Fruit fly (Drosophila melanogaster): ENCODE data around the gene Nup35.

The Nup35 gene

dm6 chrX:18645720-18646213, 2.2 kb upstream of the Nup35 start:
- TF ChIP-seq Sin3A (optimal IDR thresholded peaks at IDR 0.05) = no peak
- no peak for TF ChIP-seq psq (optimal IDR thresholded peaks at IDR 0.05)
- no peak for TF ChIP-seq insv (optimal IDR thresholded peaks at IDR 0.05)
- TF ChIP-seq h (optimal IDR thresholded peaks at IDR 0.05) = no peak
- TF ChIP-seq Myc (optimal IDR thresholded peaks at IDR 0.05) = no peak
- TF ChIP-seq ttk (optimal IDR thresholded peaks at IDR 0.05) = no peak

- TF ChIP-seq Myc (optimal IDR thresholded peaks at IDR 0.05) (no peak), insv (optimal IDR thresholded peaks at IDR 0.05) (no peak), ttk (optimal IDR thresholded peaks at IDR 0.05) (no peak), psq (optimal IDR thresholded peaks at IDR 0.05) (no peak), Sin3A (optimal IDR thresholded peaks at IDR 0.05) (no peak), h (optimal IDR thresholded peaks at IDR 0.05) (no peak)
These were observed 905 bp upstream of the Nup35 start, which contains the start of gene Rip11 for dm6 chrX:18646855-18647699. Gene Rip11, minus strand, starts transcription at chrX:18647648.

DNA sequence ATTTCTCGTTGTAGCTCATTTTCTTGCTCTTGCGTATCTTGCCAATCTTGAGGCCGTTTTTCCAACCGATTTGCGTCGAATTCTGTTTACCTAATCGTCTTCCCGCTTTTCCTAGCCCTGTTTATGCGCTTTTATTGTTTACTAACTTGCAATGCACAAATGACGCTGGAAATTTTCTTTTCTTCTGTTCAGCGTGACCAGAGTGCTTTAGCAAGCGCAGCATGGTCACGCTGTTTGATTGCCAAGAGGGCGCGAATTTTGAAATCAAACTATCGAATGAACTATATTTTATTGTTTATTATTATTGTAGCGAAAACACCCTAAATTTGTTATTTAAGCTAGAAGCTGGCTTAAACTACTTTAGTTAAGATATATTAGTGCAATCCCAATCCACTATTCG, 2.3 kb downstream of the Nup35 start, which contains the start of gene Hou:
Gene Hou (minus strand): TSS at position 193 of the 400 bp plus-strand sequence.
- TF ChIP-seq ttk (optimal IDR thresholded peaks at IDR 0.05) = no peak
- TF ChIP-seq h (optimal IDR thresholded peaks at IDR 0.05) = no peak
- TF ChIP-seq Myc (optimal IDR thresholded peaks at IDR 0.05) = no peak
- TF ChIP-seq psq (optimal IDR thresholded peaks at IDR 0.05) = no peak
- TF ChIP-seq insv (optimal IDR thresholded peaks at IDR 0.05) = no peak
- TF ChIP-seq Sin3A (optimal IDR thresholded peaks at IDR 0.05) = no peak

dm6 chrX:18652879-18653278, 4.9 kb downstream of the Nup35 start, which contains the start of gene Ing3:
Gene Ing3, minus strand, starts transcription at chrX:18653091.
- TF ChIP-seq ttk (optimal IDR thresholded peaks at IDR 0.05) (no peak), insv (optimal IDR thresholded peaks at IDR 0.05) (no peak), Myc (optimal IDR thresholded peaks at IDR 0.05) (no peak), Sin3A (optimal IDR thresholded peaks at IDR 0.05) (no peak), h (optimal IDR thresholded peaks at IDR 0.05) (no peak), psq (optimal IDR thresholded peaks at IDR 0.05) (no peak)

DNA sequence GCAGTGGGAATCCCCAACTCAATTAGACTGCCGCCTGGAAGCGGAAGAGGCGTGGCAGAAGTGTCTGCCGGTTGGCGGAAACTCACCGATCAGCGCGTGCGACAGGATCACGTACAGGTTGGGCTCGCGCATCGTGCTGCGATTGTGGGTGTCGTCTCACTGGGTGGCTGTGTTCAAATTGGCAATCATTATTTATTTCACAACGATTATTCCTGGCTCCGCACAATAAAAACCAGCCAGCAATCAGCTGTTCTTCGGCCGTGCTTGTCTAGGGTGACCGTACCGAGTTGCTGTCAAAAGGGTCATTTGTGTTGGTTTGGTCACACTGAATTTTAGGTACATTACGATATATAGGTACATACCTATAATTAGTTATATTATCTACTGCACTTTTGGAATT, 9.0 kb downstream of the Nup35 start, which contains the start of gene CG6659:
Gene CG6659 (minus strand): TSS at position 275 of the 400 bp plus-strand sequence.
- TF ChIP-seq insv (optimal IDR thresholded peaks at IDR 0.05) (no peak), Sin3A (optimal IDR thresholded peaks at IDR 0.05) (no peak), ttk (optimal IDR thresholded peaks at IDR 0.05) (no peak), Myc (optimal IDR thresholded peaks at IDR 0.05) (no peak), psq (optimal IDR thresholded peaks at IDR 0.05) (no peak), h (optimal IDR thresholded peaks at IDR 0.05) (no peak)

DNA sequence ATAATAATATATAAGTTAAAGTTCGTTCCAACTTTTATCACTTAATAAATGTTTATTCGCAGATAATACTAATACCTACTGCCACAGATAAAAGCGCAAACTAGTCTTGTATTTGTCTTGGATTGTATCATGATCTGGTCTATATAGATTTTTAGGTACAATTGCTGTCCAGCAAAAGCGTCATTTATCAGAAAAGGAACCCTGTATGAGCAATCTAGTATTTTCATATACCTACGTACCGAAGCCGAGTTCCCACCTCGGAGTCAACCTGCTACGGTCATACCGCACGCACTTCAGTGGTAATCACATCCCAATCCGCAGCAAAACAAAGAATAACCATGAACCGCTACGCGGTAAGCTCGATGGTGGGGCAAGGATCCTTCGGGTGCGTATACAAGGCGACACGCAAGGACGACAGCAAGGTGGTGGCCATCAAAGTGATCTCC, 9.5 kb downstream of the Nup35 start, which contains the start of gene fu:
Gene fu (plus strand): TSS at position 254 of the 446 bp plus-strand sequence.
- TF ChIP-seq insv (optimal IDR thresholded peaks at IDR 0.05) (no peak), Myc (optimal IDR thresholded peaks at IDR 0.05) (no peak)

- TF ChIP-seq psq (optimal IDR thresholded peaks at IDR 0.05) (no peak), Myc (optimal IDR thresholded peaks at IDR 0.05) (no peak), ttk (optimal IDR thresholded peaks at IDR 0.05) (no peak), insv (optimal IDR thresholded peaks at IDR 0.05) (no peak)
These were observed 14.1 kb downstream of the Nup35 start, which contains the start of gene CG6696 for dm6 chrX:18662053-18662452. Gene CG6696, minus strand, starts transcription at chrX:18662153.

DNA sequence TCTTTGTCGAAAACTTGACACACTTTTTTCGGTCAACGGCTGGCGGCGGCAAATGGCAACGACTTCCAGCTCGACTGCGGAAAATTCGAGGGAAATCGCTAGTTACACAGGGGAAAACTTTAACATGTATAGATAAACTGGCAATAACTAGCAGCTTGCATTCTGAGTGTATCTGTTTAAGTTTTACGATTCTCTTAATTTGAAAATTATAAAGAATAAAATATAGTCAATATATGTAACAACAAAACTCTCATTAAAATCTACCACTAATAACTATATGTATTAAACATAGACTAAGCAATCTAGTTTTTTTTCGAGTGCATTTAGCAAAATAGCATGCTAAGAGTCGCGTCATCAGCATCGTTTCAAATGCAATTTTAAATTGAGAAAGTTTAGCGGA, 15.4 kb downstream of the Nup35 start:
- no peak for TF ChIP-seq Myc (optimal IDR thresholded peaks at IDR 0.05)
- TF ChIP-seq ttk (optimal IDR thresholded peaks at IDR 0.05) = no peak
- TF ChIP-seq insv (optimal IDR thresholded peaks at IDR 0.05) = no peak
- no peak for TF ChIP-seq Sin3A (optimal IDR thresholded peaks at IDR 0.05)
- no peak for TF ChIP-seq h (optimal IDR thresholded peaks at IDR 0.05)
- TF ChIP-seq psq (optimal IDR thresholded peaks at IDR 0.05) = no peak

DNA sequence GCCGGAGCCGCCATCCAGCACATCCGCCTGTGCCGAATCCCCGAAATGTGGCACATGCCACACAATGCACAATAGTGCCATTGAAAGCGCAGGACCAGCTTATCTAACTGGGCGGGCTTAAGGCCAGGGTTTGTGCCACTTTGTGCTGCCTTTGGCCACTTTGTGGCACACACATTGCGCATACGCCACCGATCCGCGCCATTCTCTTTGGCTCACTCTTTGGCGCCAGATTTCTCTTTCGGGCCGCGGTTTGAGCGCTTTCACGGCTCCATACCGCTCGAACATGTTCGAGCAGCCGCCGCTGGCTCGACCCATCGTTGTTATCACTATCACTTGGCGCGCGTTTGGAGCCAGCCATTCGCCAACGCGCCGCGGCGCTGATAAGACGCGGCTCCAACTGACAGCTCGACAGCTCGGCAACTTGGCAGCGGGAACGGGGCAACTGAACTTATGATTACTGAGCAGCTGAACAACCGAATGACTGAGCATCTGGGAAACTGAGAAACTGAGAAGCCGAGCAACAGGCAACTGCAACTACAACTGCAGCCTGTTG, 17.8 kb downstream of the Nup35 start:
- no peak for TF ChIP-seq psq (optimal IDR thresholded peaks at IDR 0.05)
- TF ChIP-seq Myc (optimal IDR thresholded peaks at IDR 0.05) = no peak
- no peak for TF ChIP-seq Sin3A (optimal IDR thresholded peaks at IDR 0.05)
- TF ChIP-seq ttk (optimal IDR thresholded peaks at IDR 0.05) = no peak
- TF ChIP-seq insv (optimal IDR thresholded peaks at IDR 0.05) = no peak
- TF ChIP-seq h (optimal IDR thresholded peaks at IDR 0.05) = no peak

DNA sequence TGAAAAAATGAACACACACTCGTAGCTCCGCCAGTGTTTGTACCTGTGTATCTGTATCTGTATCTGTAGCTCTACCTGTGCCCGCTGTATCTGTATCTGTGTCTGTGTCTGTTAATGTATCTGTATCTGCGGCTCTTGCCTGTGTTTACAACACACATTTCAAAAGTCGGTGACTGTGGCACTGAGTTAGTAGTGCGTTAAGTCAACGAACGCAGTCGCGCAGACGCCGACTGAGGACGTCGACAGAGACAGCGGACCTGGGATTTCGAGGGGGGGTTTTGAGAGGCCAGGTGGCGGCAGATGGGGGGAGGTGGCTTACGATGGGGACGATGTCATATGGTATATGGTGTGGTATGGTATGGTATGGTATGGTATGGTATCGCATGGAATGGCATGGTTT, 20.3 kb downstream of the Nup35 start:
- TF ChIP-seq insv (optimal IDR thresholded peaks at IDR 0.05) = no peak
- TF ChIP-seq h (optimal IDR thresholded peaks at IDR 0.05) = no peak
- no peak for TF ChIP-seq Myc (optimal IDR thresholded peaks at IDR 0.05)
- no peak for TF ChIP-seq psq (optimal IDR thresholded peaks at IDR 0.05)
- TF ChIP-seq Sin3A (optimal IDR thresholded peaks at IDR 0.05) = no peak
- no peak for TF ChIP-seq ttk (optimal IDR thresholded peaks at IDR 0.05)

DNA sequence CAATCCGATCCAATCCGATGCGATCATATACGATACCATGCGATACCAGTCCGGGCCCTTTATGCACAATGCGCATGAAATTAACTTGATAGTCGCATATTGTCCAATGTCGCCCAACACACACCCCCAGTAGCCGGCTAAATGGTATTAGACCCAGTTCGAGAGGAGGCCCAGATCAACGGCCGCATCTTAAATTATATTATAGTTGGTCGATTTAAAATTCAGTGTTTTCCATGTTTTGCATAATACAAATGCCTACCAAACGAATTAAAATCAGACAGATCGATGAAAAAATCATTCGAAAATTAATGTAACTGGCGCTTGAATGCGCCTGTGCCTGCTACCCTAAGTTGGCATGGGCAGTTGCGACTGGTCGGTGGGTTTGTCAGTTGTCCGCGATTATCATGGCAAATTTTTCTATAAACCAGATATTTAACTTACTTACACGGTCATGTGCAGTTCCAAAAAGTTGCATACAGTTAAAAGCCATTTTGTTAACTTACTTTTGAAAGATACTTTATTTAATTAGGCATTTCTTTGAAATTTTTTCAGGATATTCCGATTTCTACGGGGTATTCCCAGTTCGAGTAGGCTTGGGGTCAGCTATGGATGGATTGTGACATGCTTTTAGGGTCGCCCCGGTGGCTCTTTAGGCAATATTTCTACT, 22.0 kb downstream of the Nup35 start:
- no peak for TF ChIP-seq insv (optimal IDR thresholded peaks at IDR 0.05)
- TF ChIP-seq psq (optimal IDR thresholded peaks at IDR 0.05) = no peak
